Worm (Caenorhabditis elegans) whole organism, young adult: ENCODE data around the gene nas-6.

Source experiments
- F55B11.4 ChIP-seq: sonication (generic microtip); optimal IDR thresholded peaks from 2 replicates; lab custom pipeline; 2016; ENCODE audit warnings: missing compliant biosample characterization, missing genetic modification characterization, borderline replicate concordance; ENCODE audit not compliant: insufficient read depth
- T26A5.8 ChIP-seq: sonication (generic microtip); optimal IDR thresholded peaks from 2 replicates; lab custom pipeline; 2016; ENCODE audit warnings: missing genetic modification characterization, missing compliant biosample characterization
- efl-1 ChIP-seq: fragments of 150-350 bp; optimal IDR thresholded peaks from 2 replicates; lab custom pipeline; 2014; ENCODE audit warnings: missing biosample characterization, missing genetic modification reagents, missing genetic modification characterization
- lir-1 ChIP-seq: fragments of 200-800 bp; sonication (Bioruptor generic); conservative IDR thresholded peaks from 2 replicates; pipeline ENCODE4 v1.3.6; 2022; ENCODE audit warnings: missing genetic modification reagents, missing genetic modification characterization, missing compliant biosample characterization
- lsy-27 ChIP-seq: sonication (generic microtip); optimal IDR thresholded peaks from 2 replicates; lab custom pipeline; 2017; ENCODE audit warnings: missing genetic modification characterization, mild to moderate bottlenecking, missing compliant biosample characterization, antibody characterized with exemption, missing genotype, borderline replicate concordance; ENCODE audit not compliant: insufficient read depth
- sptf-2 ChIP-seq: fragments of 200-800 bp; sonication (Bioruptor generic); optimal IDR thresholded peaks from 2 replicates; lab custom pipeline; 2018; ENCODE audit warnings: mild to moderate bottlenecking, missing genetic modification characterization, missing compliant biosample characterization

- TF ChIP-seq sptf-2 (GFP tag; lab: Kevin White, UChicago): no peak
- no peak for TF ChIP-seq lir-1 (GFP tag; lab: Robert Waterston, UW)
- no peak for TF ChIP-seq efl-1
- TF ChIP-seq lsy-27: no peak
- TF ChIP-seq F55B11.4 (tag; lab: Kevin White, UChicago): no peak
- no peak for TF ChIP-seq T26A5.8 (tag; lab: Kevin White, UChicago)
Observed at ce11 chrIV:17453996-17454395, 36.6 kb downstream of the nas-6 start.
